Worm (Caenorhabditis elegans) whole organism, late embryonic: ENCODE measurements around the gene inx-9.

Experiments used
- C38D4.7 ChIP-seq: fragments of 200-800 bp; sonication (Bioruptor generic); optimal IDR thresholded peaks from 2 replicates; lab custom pipeline; 2018; ENCODE audit warnings: mild to moderate bottlenecking, missing genetic modification characterization, moderate library complexity, missing compliant biosample characterization
- K09A11.1 ChIP-seq: sonication (generic microtip); optimal IDR thresholded peaks from 2 replicates; lab custom pipeline; 2017; ENCODE audit warnings: antibody characterized with exemption, mild to moderate bottlenecking, missing genetic modification characterization, missing compliant biosample characterization; ENCODE audit not compliant: insufficient read depth
- T23F11.4 ChIP-seq: fragments of 200-800 bp; sonication (Bioruptor generic); optimal IDR thresholded peaks from 2 replicates; lab custom pipeline; 2018; ENCODE audit warnings: mild to moderate bottlenecking, missing genetic modification characterization, missing compliant biosample characterization
- ama-1 ChIP-seq: fragments of 150-350 bp; optimal IDR thresholded peaks from 2 replicates; lab custom pipeline; 2014
- ceh-14 ChIP-seq: sonication (generic microtip); optimal IDR thresholded peaks from 2 replicates; lab custom pipeline; 2016; ENCODE audit warnings: missing genotype, missing genetic modification characterization, missing compliant biosample characterization
- ceh-18 ChIP-seq: sonication (generic microtip); optimal IDR thresholded peaks from 2 replicates; lab custom pipeline; 2016; ENCODE audit warnings: missing genetic modification characterization, missing compliant biosample characterization
- ceh-30 ChIP-seq: fragments of 150-350 bp; optimal IDR thresholded peaks from 2 replicates; lab custom pipeline; 2014; ENCODE audit warnings: missing biosample characterization, missing genetic modification characterization
- ceh-34 ChIP-seq: sonication (generic microtip); optimal IDR thresholded peaks from 2 replicates; lab custom pipeline; 2016; ENCODE audit warnings: mild to moderate bottlenecking, missing genetic modification characterization, missing compliant biosample characterization
- dmd-4 ChIP-seq: sonication (generic microtip); optimal IDR thresholded peaks from 2 replicates; lab custom pipeline; 2016; ENCODE audit warnings: borderline replicate concordance, missing genetic modification characterization, missing compliant biosample characterization
- elt-4 ChIP-seq: sonication (generic microtip); optimal IDR thresholded peaks from 2 replicates; lab custom pipeline; 2016; ENCODE audit warnings: missing genetic modification characterization, missing compliant biosample characterization
- eyg-1 ChIP-seq: sonication (generic microtip); optimal IDR thresholded peaks from 2 replicates; lab custom pipeline; 2016; ENCODE audit warnings: missing genotype, missing genetic modification characterization, missing compliant biosample characterization
- fkh-6 ChIP-seq: sonication (generic microtip); optimal IDR thresholded peaks from 2 replicates; lab custom pipeline; 2016; ENCODE audit warnings: missing genetic modification characterization, missing compliant biosample characterization
- hlh-15 ChIP-seq: sonication (generic microtip); optimal IDR thresholded peaks from 2 replicates; lab custom pipeline; 2016; ENCODE audit warnings: missing genetic modification characterization, missing compliant biosample characterization
- hlh-30 ChIP-seq: sonication (generic microtip); optimal IDR thresholded peaks from 2 replicates; lab custom pipeline; 2017; ENCODE audit warnings: antibody characterized with exemption, missing genetic modification characterization, missing compliant biosample characterization; ENCODE audit not compliant: insufficient read depth
- hlh-8 ChIP-seq: sonication (generic microtip); optimal IDR thresholded peaks from 2 replicates; lab custom pipeline; 2016; ENCODE audit warnings: missing genotype, missing genetic modification characterization, missing compliant biosample characterization
- nfya-1 ChIP-seq: sonication (generic microtip); optimal IDR thresholded peaks from 2 replicates; lab custom pipeline; 2017; ENCODE audit warnings: missing genetic modification characterization, mild to moderate bottlenecking, missing compliant biosample characterization, antibody characterized with exemption, moderate library complexity
- odd-2 ChIP-seq: sonication (generic microtip); optimal IDR thresholded peaks from 2 replicates; lab custom pipeline; 2017; ENCODE audit warnings: antibody characterized with exemption, mild to moderate bottlenecking, missing genetic modification characterization, missing compliant biosample characterization
- pag-3 ChIP-seq: sonication (generic microtip); optimal IDR thresholded peaks from 2 replicates; lab custom pipeline; 2016; ENCODE audit warnings: missing compliant biosample characterization, missing genetic modification characterization, borderline replicate concordance
- pat-9 ChIP-seq: fragments of 200-800 bp; sonication (Bioruptor generic); optimal IDR thresholded peaks from 2 replicates; lab custom pipeline; 2018; ENCODE audit warnings: mild to moderate bottlenecking, missing genetic modification characterization, moderate library complexity, missing compliant biosample characterization
- pqm-1 ChIP-seq: sonication (generic microtip); optimal IDR thresholded peaks from 2 replicates; lab custom pipeline; 2016; ENCODE audit warnings: missing genetic modification characterization, missing compliant biosample characterization
- ref-2 ChIP-seq: sonication (generic microtip); optimal IDR thresholded peaks from 2 replicates; lab custom pipeline; 2016; ENCODE audit warnings: missing genetic modification characterization, missing compliant biosample characterization
- rnt-1 ChIP-seq: sonication (generic microtip); optimal IDR thresholded peaks from 2 replicates; lab custom pipeline; 2016; ENCODE audit warnings: missing genetic modification characterization, missing compliant biosample characterization
- tbx-7 ChIP-seq: sonication (generic microtip); optimal IDR thresholded peaks from 2 replicates; lab custom pipeline; 2016; ENCODE audit warnings: missing genotype, missing genetic modification characterization, missing compliant biosample characterization
- unc-3 ChIP-seq, 2 experiments: fragments of 200-800 bp in 1 of 2; sonication (Bioruptor generic) in 1 of 2; sonication (generic microtip) in 1 of 2; conservative IDR thresholded peaks in 1 of 2; optimal IDR thresholded peaks in 1 of 2; 2 replicates each; pipeline versions ENCODE4 v1.3.6 to Lab custom; 2016 to 2022; ENCODE audit warnings: missing compliant biosample characterization in 2 of 2, missing genetic modification characterization in 2 of 2, missing genetic modification reagents in 1 of 2
- unc-42 ChIP-seq: sonication (generic microtip); optimal IDR thresholded peaks from 2 replicates; lab custom pipeline; 2016; ENCODE audit warnings: missing genotype, missing genetic modification characterization, missing compliant biosample characterization
- unc-55 ChIP-seq: sonication (generic microtip); optimal IDR thresholded peaks from 2 replicates; lab custom pipeline; 2017; ENCODE audit warnings: missing biosample characterization, missing genetic modification reagents, missing genetic modification characterization
- zip-5 ChIP-seq: sonication (generic microtip); optimal IDR thresholded peaks from 2 replicates; lab custom pipeline; 2016; ENCODE audit warnings: missing genetic modification characterization, missing compliant biosample characterization

The inx-9 gene

DNA sequence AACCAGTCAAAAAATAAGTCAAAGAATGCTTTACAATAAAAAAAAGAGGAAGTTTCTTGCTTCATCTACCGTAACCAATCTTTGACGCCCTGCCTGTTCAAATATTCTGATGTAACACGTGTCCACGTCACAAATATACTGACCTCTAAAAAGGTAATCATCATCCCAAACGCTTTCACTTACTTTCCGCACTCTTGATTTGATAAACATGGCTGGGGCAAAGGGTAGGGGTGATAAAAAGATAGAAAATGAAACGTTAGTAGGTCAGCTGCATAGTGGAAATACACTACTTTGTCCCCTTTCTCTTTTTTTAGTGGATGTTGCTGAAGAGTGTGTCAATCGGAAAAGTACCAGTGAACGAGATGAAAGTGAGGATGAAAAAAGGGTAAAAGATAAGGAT, 23.9 kb downstream of the inx-9 start:
- no peak for TF ChIP-seq ref-2 (tag; lab: Kevin White, UChicago)
- TF ChIP-seq ceh-14 (tag; lab: Kevin White, UChicago) = no peak
- no peak for TF ChIP-seq fkh-6 (tag; lab: Kevin White, UChicago)
- no peak for TF ChIP-seq zip-5 (tag; lab: Kevin White, UChicago)

DNA sequence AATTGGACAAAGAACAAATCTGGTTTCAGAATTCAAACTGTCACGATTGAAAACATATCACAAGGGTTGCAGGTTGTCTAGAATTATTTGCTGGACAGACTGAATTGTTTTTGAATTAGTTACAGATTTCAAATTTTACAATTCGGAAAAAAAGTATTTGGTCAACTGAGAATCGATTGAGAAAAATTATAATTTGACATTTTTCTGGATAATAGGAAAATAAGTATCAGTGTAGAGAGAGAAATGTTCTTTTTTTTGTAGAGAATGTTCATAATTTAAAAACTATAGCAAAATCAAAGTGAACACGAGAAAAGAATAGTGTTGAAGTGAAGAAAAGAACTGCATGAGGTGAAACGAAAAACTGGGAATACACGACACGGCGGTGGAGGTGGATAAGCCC, 24.6 kb downstream of the inx-9 start, which contains the start of gene dpy-20:
dpy-20 (minus strand) TSS at position 101 of the 400 bp plus-strand sequence.
- TF ChIP-seq pag-3 (tag; lab: Kevin White, UChicago) = no peak
- no peak for TF ChIP-seq ceh-30 (tag; lab: Kevin White, UChicago)
- TF ChIP-seq C38D4.7 (GFP tag; lab: Kevin White, UChicago) = no peak
- no peak for TF ChIP-seq elt-4 (tag; lab: Kevin White, UChicago)
- no peak for TF ChIP-seq pqm-1 (tag; lab: Kevin White, UChicago)
- TF ChIP-seq hlh-15 (tag; lab: Kevin White, UChicago) = no peak
- TF ChIP-seq odd-2 (tag; lab: Kevin White, UChicago) = no peak
- TF ChIP-seq unc-3 (GFP tag; conservative IDR thresholded peaks at IDR 0.05; lab: Robert Waterston, UW) = no peak
- TF ChIP-seq unc-3 (tag; optimal IDR thresholded peaks at IDR 0.05; lab: Kevin White, UChicago) = no peak
- no peak for TF ChIP-seq K09A11.1 (tag; lab: Kevin White, UChicago)
- TF ChIP-seq hlh-30 (tag; lab: Kevin White, UChicago) = no peak
- TF ChIP-seq dmd-4 (tag; lab: Kevin White, UChicago) = no peak

- no peak for TF ChIP-seq unc-55 (GFP tag; lab: Kevin White, UChicago)
- TF ChIP-seq elt-4 (tag; lab: Kevin White, UChicago) = no peak
- TF ChIP-seq fkh-6 (tag; lab: Kevin White, UChicago) = no peak
- no peak for TF ChIP-seq unc-3 (GFP tag; conservative IDR thresholded peaks at IDR 0.05; lab: Robert Waterston, UW)
- no peak for TF ChIP-seq unc-3 (tag; optimal IDR thresholded peaks at IDR 0.05; lab: Kevin White, UChicago)
- TF ChIP-seq ceh-14 (tag; lab: Kevin White, UChicago) = no peak
- no peak for TF ChIP-seq tbx-7 (tag; lab: Kevin White, UChicago)
- TF ChIP-seq pat-9 (tag; lab: Kevin White, UChicago) = no peak
- TF ChIP-seq ceh-30 (tag; lab: Kevin White, UChicago) = no peak
- TF ChIP-seq ama-1 (lab: Kevin White, UChicago) = no peak
- TF ChIP-seq unc-42 (tag; lab: Kevin White, UChicago) = no peak
- TF ChIP-seq ceh-34 (tag; lab: Kevin White, UChicago) = no peak
- TF ChIP-seq eyg-1 (tag; lab: Kevin White, UChicago) = no peak
Observed at ce11 chrIV:11701878-11702277, 25.7 kb downstream of the inx-9 start.

- TF ChIP-seq pqm-1 (tag; lab: Kevin White, UChicago) (no peak), unc-3 (GFP tag; conservative IDR thresholded peaks at IDR 0.05; lab: Robert Waterston, UW) (no peak), unc-3 (tag; optimal IDR thresholded peaks at IDR 0.05; lab: Kevin White, UChicago) (no peak), ceh-30 (tag; lab: Kevin White, UChicago) (no peak), tbx-7 (tag; lab: Kevin White, UChicago) (no peak)
Observed at ce11 chrIV:11703685-11704296, 27.6 kb downstream of the inx-9 start, which contains the start of the genes T22B3.3 and alg-3. T22B3.3 (minus strand) TSS chrIV:11703785. alg-3 (plus strand) TSS chrIV:11704246.

DNA sequence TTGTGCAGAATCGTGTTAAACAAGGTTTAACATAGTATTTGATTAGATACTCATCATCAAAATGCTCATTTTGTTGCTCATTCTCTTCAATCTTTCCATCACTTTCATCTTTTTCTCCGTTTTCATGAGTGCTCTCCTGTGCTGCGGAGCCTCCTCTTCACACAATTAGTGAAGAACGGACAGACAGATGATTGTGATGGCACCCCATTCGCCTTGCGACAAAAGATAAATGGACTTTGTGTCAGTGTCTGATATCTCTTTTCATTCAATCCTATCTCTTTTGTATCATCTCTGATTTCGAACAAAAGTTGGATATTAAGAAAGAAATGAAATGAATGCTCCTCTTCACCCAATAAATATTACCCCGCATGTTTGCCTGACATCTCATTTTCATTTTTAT, 34.2 kb downstream of the inx-9 start:
- TF ChIP-seq T23F11.4 (GFP tag; lab: Kevin White, UChicago) = no peak
- peak; percentile 30 for TF ChIP-seq nfya-1 (tag; lab: Kevin White, UChicago)
- peak; percentile 98 for TF ChIP-seq unc-55 (GFP tag; lab: Kevin White, UChicago)
- peak; percentile 2 for TF ChIP-seq rnt-1 (tag; lab: Kevin White, UChicago)
- peak; percentile 65 for TF ChIP-seq ceh-18
- TF ChIP-seq, all 69 proteins: peak for 4

DNA sequence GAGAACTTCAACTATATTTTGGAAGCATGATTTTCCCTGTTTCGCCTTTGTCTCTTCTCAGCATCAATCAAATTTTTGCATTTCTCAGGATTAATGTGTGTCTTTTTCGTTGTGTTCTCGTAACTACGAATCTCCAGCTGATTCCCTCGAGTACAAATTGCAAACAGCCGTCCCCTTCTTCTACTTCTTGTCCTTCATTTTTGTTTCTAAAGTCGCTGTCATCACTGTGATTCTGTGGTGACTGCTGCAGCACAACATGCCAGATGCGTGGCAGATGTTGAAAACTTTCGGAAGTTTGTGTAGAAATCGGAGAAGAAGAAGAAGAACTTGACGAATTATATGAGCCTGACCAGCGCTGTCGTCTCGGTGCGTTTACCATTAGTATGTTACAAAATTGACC, 37.1 kb downstream of the inx-9 start:
- peak; percentile 91 for TF ChIP-seq hlh-8
- no peak for TF ChIP-seq hlh-30 (tag; lab: Kevin White, UChicago)
- TF ChIP-seq, all 69 proteins: peak for 1
